Fruit fly (Drosophila melanogaster): ENCODE data around the gene wam.
A peak's percentile ranks its signal among the peaks of the same experiment; 100 is the strongest.

Gene wam

DNA sequence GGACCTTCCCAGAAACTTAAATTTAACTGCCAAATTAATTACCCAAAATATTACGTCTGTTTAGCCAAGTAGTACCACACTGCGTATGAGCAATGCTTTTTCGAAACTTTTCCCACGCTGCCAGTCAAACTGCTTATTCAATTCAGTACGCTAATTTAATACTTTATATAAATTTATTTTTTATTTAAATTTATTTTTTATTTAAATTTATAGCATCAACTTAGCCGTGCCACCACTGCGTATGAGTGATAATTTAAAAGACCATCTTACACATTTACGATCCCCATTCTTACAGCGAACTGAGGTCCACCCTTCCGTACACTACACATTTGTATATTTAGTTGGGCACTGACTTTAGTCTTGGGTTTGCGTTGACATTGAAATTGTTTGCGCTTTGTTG, 47.7 kb upstream of the wam start (continued):
- peak; percentile 18 for TF ChIP-seq CG1621 (tag; optimal IDR thresholded peaks at IDR 0.05)
- peak; percentile 67 for TF ChIP-seq OdsH (GFP tag; optimal IDR thresholded peaks at IDR 0.05)
- peak; percentile 63 for TF ChIP-seq CG3919 (GFP tag; optimal IDR thresholded peaks at IDR 0.05)
- peak; percentile 16 for TF ChIP-seq CG11902 (GFP tag; optimal IDR thresholded peaks at IDR 0.05)
- no peak for TF ChIP-seq CG6792 (GFP tag; optimal IDR thresholded peaks at IDR 0.05)
- TF ChIP-seq Eip75B (GFP tag; optimal IDR thresholded peaks at IDR 0.05): peak; percentile 44

DNA sequence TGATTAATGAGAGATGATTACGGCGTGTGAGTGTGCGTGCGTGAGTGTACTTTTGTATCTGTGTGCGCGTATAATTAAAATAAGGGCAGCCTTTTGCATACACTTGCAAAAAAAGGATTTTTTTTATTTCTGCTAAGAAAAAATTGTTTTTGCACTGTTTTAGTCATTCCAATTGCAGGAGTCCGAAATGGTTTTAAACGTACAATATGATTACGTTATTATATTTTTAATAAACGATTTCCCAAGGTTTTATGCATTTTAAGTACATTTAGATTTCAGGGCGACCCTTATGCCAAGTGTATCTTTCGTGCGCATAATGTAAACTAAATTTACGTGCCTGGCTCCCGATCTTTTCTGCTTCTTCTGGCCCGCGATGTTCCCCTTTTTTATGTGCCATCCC, 47.0 kb upstream of the wam start:
- TF ChIP-seq CG3919 (GFP tag; optimal IDR thresholded peaks at IDR 0.05): peak; percentile 78
- TF ChIP-seq CG6163 (GFP tag; IDR thresholded peaks at IDR 0.05): peak; percentile 75
- peak; percentile 56 for TF ChIP-seq vri (GFP tag; optimal IDR thresholded peaks at IDR 0.05)
- TF ChIP-seq Sox15 (GFP tag; optimal IDR thresholded peaks at IDR 0.05): peak; percentile 65
- no peak for TF ChIP-seq CG16779 (tag; optimal IDR thresholded peaks at IDR 0.05)
- TF ChIP-seq CG4318 (GFP tag; optimal IDR thresholded peaks at IDR 0.05): peak; percentile 16
- TF ChIP-seq CG6808 (GFP tag; optimal IDR thresholded peaks at IDR 0.05): peak; percentile 12
- TF ChIP-seq CG11762 (GFP tag; optimal IDR thresholded peaks at IDR 0.05; ENCODE audit: insufficient read depth): peak; percentile 53
- no peak for TF ChIP-seq CG9139 (GFP tag; optimal IDR thresholded peaks at IDR 0.05)
- peak; percentile 78 for TF ChIP-seq OdsH (GFP tag; optimal IDR thresholded peaks at IDR 0.05)
- peak; percentile 65 for TF ChIP-seq cyc (GFP tag; optimal IDR thresholded peaks at IDR 0.05)
- TF ChIP-seq Ets21C (GFP tag; optimal IDR thresholded peaks at IDR 0.05): peak; percentile 22
- peak; percentile 46 for TF ChIP-seq CG15336 (GFP tag; IDR thresholded peaks at IDR 0.05)
- no peak for TF ChIP-seq Hr38 (GFP tag; optimal IDR thresholded peaks at IDR 0.05)
- no peak for TF ChIP-seq fkh (GFP tag; optimal IDR thresholded peaks at IDR 0.05)
- no peak for TF ChIP-seq Blimp-1 (GFP tag; optimal IDR thresholded peaks at IDR 0.05)
- peak; percentile 55 for TF ChIP-seq CG32006 (GFP tag; optimal IDR thresholded peaks at IDR 0.05)
- peak; percentile 35 for TF ChIP-seq Eip75B (GFP tag; optimal IDR thresholded peaks at IDR 0.05)
- no peak for TF ChIP-seq fd85E (GFP tag; optimal IDR thresholded peaks at IDR 0.05)
- peak; percentile 77 for TF ChIP-seq Hr4 (GFP tag; optimal IDR thresholded peaks at IDR 0.05)
- peak; percentile 35 for TF ChIP-seq net (GFP tag; optimal IDR thresholded peaks at IDR 0.05)
- peak; percentile 58 for TF ChIP-seq eg (GFP tag; IDR thresholded peaks at IDR 0.05)
- peak; percentile 46 for TF ChIP-seq CG11902 (GFP tag; optimal IDR thresholded peaks at IDR 0.05)
- TF ChIP-seq CG8119 (GFP tag; IDR thresholded peaks at IDR 0.05): peak; percentile 52; the same call in 1 of the 3 replicates
- TF ChIP-seq CG11294 (GFP tag; IDR thresholded peaks at IDR 0.05): 0 out of 2 replicates have a peak, but pooled peaks have one; percentile 34
- peak; percentile 67 for TF ChIP-seq esn (GFP tag; optimal IDR thresholded peaks at IDR 0.05)
- TF ChIP-seq Sox102F (GFP tag; optimal IDR thresholded peaks at IDR 0.05): peak; percentile 33
- TF ChIP-seq spab (GFP tag; optimal IDR thresholded peaks at IDR 0.05): peak; percentile 16
- TF ChIP-seq Eip93F (GFP tag; optimal IDR thresholded peaks at IDR 0.05): no peak
- peak; percentile 63 for TF ChIP-seq CG8319 (GFP tag; optimal IDR thresholded peaks at IDR 0.05)
- TF ChIP-seq pdm3 (GFP tag; optimal IDR thresholded peaks at IDR 0.05): peak; percentile 63
- peak; percentile 67 for TF ChIP-seq CG31627 (GFP tag; optimal IDR thresholded peaks at IDR 0.05)
- peak; percentile 70 for TF ChIP-seq Met (GFP tag; optimal IDR thresholded peaks at IDR 0.05)
- TF ChIP-seq CG10669 (GFP tag; optimal IDR thresholded peaks at IDR 0.05): peak; percentile 73
- peak; percentile 68 for TF ChIP-seq achi (GFP tag; optimal IDR thresholded peaks at IDR 0.05)
- TF ChIP-seq acj6 (GFP tag; optimal IDR thresholded peaks at IDR 0.05): peak; percentile 75
- peak; percentile 66 for TF ChIP-seq CG10631 (GFP tag; optimal IDR thresholded peaks at IDR 0.05)
- peak; percentile 54 for TF ChIP-seq CG7368 (GFP tag; optimal IDR thresholded peaks at IDR 0.05)
- TF ChIP-seq Ets96B (tag; optimal IDR thresholded peaks at IDR 0.05): peak; percentile 79
- peak; percentile 12 to 47 for TF ChIP-seq ss (GFP tag; optimal IDR thresholded peaks at IDR 0.05)
- TF ChIP-seq Eip78C (GFP tag): peak; percentile 95
- peak; percentile 69 for TF ChIP-seq fd59A (GFP tag; optimal IDR thresholded peaks at IDR 0.05)
- TF ChIP-seq CG6276 (GFP tag; optimal IDR thresholded peaks at IDR 0.05): peak; percentile 25
- TF ChIP-seq topi (GFP tag; optimal IDR thresholded peaks at IDR 0.05): peak; percentile 72
- TF ChIP-seq CG6792 (GFP tag; optimal IDR thresholded peaks at IDR 0.05): peak; percentile 69
- TF ChIP-seq CG8632 (GFP tag; optimal IDR thresholded peaks at IDR 0.05): peak; percentile 66
- TF ChIP-seq Lpt (GFP tag; optimal IDR thresholded peaks at IDR 0.05): no peak
- TF ChIP-seq salr (GFP tag; optimal IDR thresholded peaks at IDR 0.05): peak; percentile 7 to 48

All from whole organism, prepupa.